Fruit fly (Drosophila melanogaster): ENCODE data around the gene VhaAC39-2.
A peak's percentile ranks its signal among the peaks of the same experiment; 100 is the strongest.

The VhaAC39-2 gene

dm6 chr3R:23189143-23189957, 30.2 kb upstream of the VhaAC39-2 start (continued):
- TF ChIP-seq CG6854 (GFP tag; optimal IDR thresholded peaks at IDR 0.05) (no peak), CG6765 (GFP tag; optimal IDR thresholded peaks at IDR 0.05) (no peak), CG12236 (GFP tag; optimal IDR thresholded peaks at IDR 0.05) (no peak), cas (GFP tag; IDR thresholded peaks at IDR 0.05) (no peak), HmgZ (tag; optimal IDR thresholded peaks at IDR 0.05) (peak; percentile 32), exex (tag; optimal IDR thresholded peaks at IDR 0.05) (peak; percentile 91), CG31441 (GFP tag; IDR thresholded peaks at IDR 0.05) (no peak), sr (GFP tag; IDR thresholded peaks at IDR 0.05) (no peak), corto (GFP tag; optimal IDR thresholded peaks at IDR 0.05) (peak; percentile 67), Ets97D (GFP tag; optimal IDR thresholded peaks at IDR 0.05) (no peak), CG34376 (GFP tag; optimal IDR thresholded peaks at IDR 0.05) (peak; percentile 84), CG7786 (GFP tag; optimal IDR thresholded peaks at IDR 0.05) (no peak), Rx (GFP tag; IDR thresholded peaks at IDR 0.05) (no peak), CG9609 (GFP tag; optimal IDR thresholded peaks at IDR 0.05) (no peak)

dm6 chr3R:23181714-23182337, 22.7 kb upstream of the VhaAC39-2 start:
- peak; percentile 69 for TF ChIP-seq D19B (GFP tag; optimal IDR thresholded peaks at IDR 0.05)
- TF ChIP-seq Med (GFP tag): peak; percentile 2
- TF ChIP-seq Ets65A (GFP tag): peak; percentile 22
- no peak for TF ChIP-seq Lpt (GFP tag; optimal IDR thresholded peaks at IDR 0.05)
- peak in 1 of 2 experiments; percentile 43 for TF ChIP-seq eve (GFP tag; optimal IDR thresholded peaks at IDR 0.05)

dm6 chr3R:23180980-23181630, 22.0 kb upstream of the VhaAC39-2 start:
- TF ChIP-seq Meics (GFP tag; optimal IDR thresholded peaks at IDR 0.05): peak; percentile 84
- no peak for TF ChIP-seq yki (optimal IDR thresholded peaks at IDR 0.05)
- peak; percentile 5 for TF ChIP-seq CG8944 (GFP tag; optimal IDR thresholded peaks at IDR 0.05)
- no peak for TF ChIP-seq CG12071 (GFP tag; optimal IDR thresholded peaks at IDR 0.05)
- TF ChIP-seq CG15601 (tag; optimal IDR thresholded peaks at IDR 0.05): no peak
- TF ChIP-seq CG8765 (GFP tag; IDR thresholded peaks at IDR 0.05): no peak
- TF ChIP-seq CG17361 (GFP tag; IDR thresholded peaks at IDR 0.05): no peak
- no peak for TF ChIP-seq CG6272 (GFP tag; IDR thresholded peaks at IDR 0.05)
- TF ChIP-seq dmrt99B (tag; optimal IDR thresholded peaks at IDR 0.05): peak; percentile 17
- TF ChIP-seq al (GFP tag; IDR thresholded peaks at IDR 0.05): no peak
- peak; percentile 32 for TF ChIP-seq CG10979 (tag; optimal IDR thresholded peaks at IDR 0.05)
- no peak for TF ChIP-seq NFAT (GFP tag; IDR thresholded peaks at IDR 0.05)
- TF ChIP-seq lmd (GFP tag; IDR thresholded peaks at IDR 0.05): no peak
- TF ChIP-seq ssp (GFP tag; IDR thresholded peaks at IDR 0.05): no peak
- TF ChIP-seq CG8290 (GFP tag; optimal IDR thresholded peaks at IDR 0.05): no peak
- no peak for TF ChIP-seq CG8290 (tag; optimal IDR thresholded peaks at IDR 0.05)
- TF ChIP-seq CG17385 (GFP tag; optimal IDR thresholded peaks at IDR 0.05): no peak
- TF ChIP-seq pum (GFP tag; optimal IDR thresholded peaks at IDR 0.05): no peak
- TF ChIP-seq Pdp1 (GFP tag; optimal IDR thresholded peaks at IDR 0.05): peak in 1 of 2 experiments; percentile 18
- TF ChIP-seq tx (GFP tag; optimal IDR thresholded peaks at IDR 0.05): no peak
- no peak for TF ChIP-seq Hsf (GFP tag; optimal IDR thresholded peaks at IDR 0.05)
- TF ChIP-seq CG4360 (GFP tag; IDR thresholded peaks at IDR 0.05): 0 out of 2 replicates have a peak, but pooled peaks have one; percentile 33
- no peak for TF ChIP-seq zen2 (GFP tag; IDR thresholded peaks at IDR 0.05; ENCODE audit: partially characterized antibody)
- peak; percentile 18 for TF ChIP-seq CG4424 (GFP tag; optimal IDR thresholded peaks at IDR 0.05)
- TF ChIP-seq D19A (tag; optimal IDR thresholded peaks at IDR 0.05): no peak
- TF ChIP-seq YL-1 (GFP tag; optimal IDR thresholded peaks at IDR 0.05): no peak
- TF ChIP-seq Kr (GFP tag; optimal IDR thresholded peaks at IDR 0.05): no peak
- no peak for TF ChIP-seq CG9797 (GFP tag; optimal IDR thresholded peaks at IDR 0.05)
- TF ChIP-seq CG9727 (GFP tag; optimal IDR thresholded peaks at IDR 0.05): peak; percentile 24

All from whole organism, embryonic.